Worm (Caenorhabditis elegans): ENCODE data around the gene mex-1.

mex-1 gene

DNA sequence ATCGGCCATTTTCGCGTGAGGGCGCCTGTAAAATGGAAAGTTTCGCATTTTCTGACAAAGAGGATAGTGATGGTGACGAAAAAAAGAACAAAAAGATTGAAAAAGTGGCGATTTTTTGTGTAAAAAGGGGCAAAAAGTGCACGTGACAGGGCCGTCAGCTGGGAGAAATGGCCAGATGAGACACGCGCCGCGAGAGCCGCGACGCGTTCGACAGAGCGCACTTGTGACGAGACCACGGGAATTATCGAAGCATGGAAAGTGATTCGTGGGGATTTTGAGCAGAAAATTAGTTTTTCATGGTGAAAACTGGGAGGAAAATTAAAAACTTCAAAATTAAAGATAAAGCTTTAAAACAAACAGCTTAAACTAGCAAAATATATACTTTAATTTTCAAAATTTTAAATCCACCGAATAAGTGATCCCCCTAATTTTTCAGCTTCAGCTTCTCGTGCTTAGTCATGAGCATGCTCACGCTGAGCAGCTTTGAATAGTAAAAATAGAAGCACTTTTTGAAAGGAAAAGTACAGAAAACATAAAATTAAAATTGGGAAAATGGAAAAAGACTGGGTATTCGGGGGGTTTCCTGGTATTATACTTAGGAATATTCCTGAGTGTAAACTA is 820 bp upstream of the mex-1 start, which contains the start of gene W03C9.5 (continued):
- peak; percentile 77 for TF ChIP-seq arid-1 (GFP tag; conservative IDR thresholded peaks at IDR 0.05)
- no peak for TF ChIP-seq F44E2.7 (GFP tag; IDR thresholded peaks at IDR 0.05)
- TF ChIP-seq mdt-29 (GFP tag; IDR thresholded peaks at IDR 0.05), result peak; percentile 81
- no peak for TF ChIP-seq ceh-32 (tag; optimal IDR thresholded peaks at IDR 0.05; ENCODE audit: poor library complexity)
- peak; percentile 76 for TF ChIP-seq dpl-1 (GFP tag; optimal IDR thresholded peaks at IDR 0.05)
- TF ChIP-seq madf-5 (GFP tag; IDR thresholded peaks at IDR 0.05), result peak in 1 of 2 experiments; percentile 67; a peak in 2 of 4 replicates

DNA sequence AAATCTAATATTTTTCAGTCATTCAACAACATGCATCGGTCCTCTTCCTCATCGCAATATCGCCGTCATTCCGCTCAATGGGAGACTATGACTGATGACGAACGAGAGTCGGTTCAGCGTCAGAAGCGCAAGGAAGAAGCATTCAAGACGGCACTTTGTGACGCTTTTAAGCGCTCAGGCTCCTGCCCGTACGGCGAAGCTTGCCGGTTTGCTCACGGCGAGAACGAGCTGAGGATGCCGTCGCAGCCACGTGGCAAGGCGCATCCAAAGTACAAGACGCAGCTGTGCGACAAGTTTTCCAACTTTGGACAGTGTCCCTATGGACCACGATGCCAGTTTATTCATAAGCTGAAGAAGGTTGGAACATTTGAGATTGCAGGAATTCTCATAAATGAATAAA is 596 bp downstream of the mex-1 start:
- TF ChIP-seq mxl-3 (GFP tag; optimal IDR thresholded peaks at IDR 0.05) (no peak), rbr-2 (tag; optimal IDR thresholded peaks at IDR 0.05) (no peak), tra-1 (GFP tag; IDR thresholded peaks at IDR 0.05) (no peak), set-16 (GFP tag; IDR thresholded peaks at IDR 0.05) (peak; percentile 55), arid-1 (GFP tag; conservative IDR thresholded peaks at IDR 0.05) (no peak), php-3 (GFP tag; IDR thresholded peaks at IDR 0.05) (no peak), cey-2 (tag; optimal IDR thresholded peaks at IDR 0.05; ENCODE audit: borderline replicate concordance, insufficient read depth) (no peak), hlh-11 (tag; optimal IDR thresholded peaks at IDR 0.05) (no peak), egl-43 (GFP tag; IDR thresholded peaks at IDR 0.05) (0 out of 2 replicates have a peak, but pooled peaks have one; percentile 35)

- TF ChIP-seq zfp-2 (tag; optimal IDR thresholded peaks at IDR 0.05) (no peak), zip-11 (GFP tag; IDR thresholded peaks at IDR 0.05) (no peak), aha-1 (tag) (no peak), tag-97 (GFP tag; IDR thresholded peaks at IDR 0.05) (no peak), nhr-76 (tag; optimal IDR thresholded peaks at IDR 0.05) (no peak), ztf-7 (tag; optimal IDR thresholded peaks at IDR 0.05) (no peak), ztf-11 (tag; optimal IDR thresholded peaks at IDR 0.05) (no peak), zip-2 (tag; optimal IDR thresholded peaks at IDR 0.05) (no peak), mxl-3 (GFP tag; optimal IDR thresholded peaks at IDR 0.05) (no peak), Y5F2A.4 (GFP tag; optimal IDR thresholded peaks at IDR 0.05) (no peak), skn-1 (tag; optimal IDR thresholded peaks at IDR 0.05) (no peak), dmd-6 (GFP tag; IDR thresholded peaks at IDR 0.05) (no peak), ctbp-1 (GFP tag; IDR thresholded peaks at IDR 0.05) (no peak), nhr-25 (tag; optimal IDR thresholded peaks at IDR 0.05; ENCODE audit: borderline replicate concordance, insufficient read depth) (no peak), ces-1 (GFP tag; optimal IDR thresholded peaks at IDR 0.05) (no peak), zfp-3 (GFP tag; conservative IDR thresholded peaks at IDR 0.05) (no peak), lin-29 (GFP tag; IDR thresholded peaks at IDR 0.05) (no peak), daf-19 (GFP tag; conservative IDR thresholded peaks at IDR 0.05) (no peak), mdl-1 (tag; optimal IDR thresholded peaks at IDR 0.05) (no peak), F10B5.3 (tag; optimal IDR thresholded peaks at IDR 0.05) (no peak)
Measured at ce11 chrII:11971009-11971636, 2.7 kb downstream of the mex-1 start.

- peak; percentile 40 for TF ChIP-seq aha-1 (tag)
- peak; percentile 4 for TF ChIP-seq unc-130 (GFP tag; optimal IDR thresholded peaks at IDR 0.05)
- TF ChIP-seq snpc-4 (tag; optimal IDR thresholded peaks at IDR 0.05), result no peak
Measured at ce11 chrII:11972266-11972665, 3.8 kb downstream of the mex-1 start.

All from whole organism, L4 larva.